Fruit fly (Drosophila melanogaster): ENCODE measurements around the gene elg1.

elg1 gene

dm6 chr3L:16146539-16146934, 14.7 kb downstream of the elg1 start (continued):
- TF ChIP-seq CG10366 (GFP tag; IDR thresholded peaks at IDR 0.05) (no peak), Xrp1 (GFP tag; IDR thresholded peaks at IDR 0.05) (no peak), en (GFP tag; optimal IDR thresholded peaks at IDR 0.05) (no peak), CG2889 (GFP tag; IDR thresholded peaks at IDR 0.05) (no peak), Bteb2 (GFP tag; optimal IDR thresholded peaks at IDR 0.05) (no peak), CG3163 (GFP tag; optimal IDR thresholded peaks at IDR 0.05) (no peak), CG8924 (tag; optimal IDR thresholded peaks at IDR 0.05) (peak; percentile 6), peb (GFP tag; IDR thresholded peaks at IDR 0.05) (no peak), CG13296 (GFP tag; optimal IDR thresholded peaks at IDR 0.05) (peak; percentile 34), CG11723 (GFP tag; optimal IDR thresholded peaks at IDR 0.05) (no peak), CTCF (GFP tag; optimal IDR thresholded peaks at IDR 0.05) (no peak), Drgx (GFP tag; IDR thresholded peaks at IDR 0.05) (no peak), ato (GFP tag; IDR thresholded peaks at IDR 0.05; ENCODE audit: partially characterized antibody) (no peak), Fer1 (GFP tag; optimal IDR thresholded peaks at IDR 0.05) (peak; percentile 71), gsb-n (tag; optimal IDR thresholded peaks at IDR 0.05) (no peak), HLHmδ (GFP tag; optimal IDR thresholded peaks at IDR 0.05) (no peak), crc (GFP tag; optimal IDR thresholded peaks at IDR 0.05) (no peak), hbn (GFP tag; IDR thresholded peaks at IDR 0.05; ENCODE audit: partially characterized antibody) (no peak), CG12071 (GFP tag; optimal IDR thresholded peaks at IDR 0.05) (no peak), jigr1 (GFP tag; IDR thresholded peaks at IDR 0.05) (no peak), sens (GFP tag) (no peak), usp (GFP tag; optimal IDR thresholded peaks at IDR 0.05) (no peak), Hey (tag; optimal IDR thresholded peaks at IDR 0.05) (no peak), CG10274 (GFP tag; optimal IDR thresholded peaks at IDR 0.05) (no peak), slp2 (GFP tag; optimal IDR thresholded peaks at IDR 0.05) (no peak), CG30431 (GFP tag; optimal IDR thresholded peaks at IDR 0.05) (no peak), CkIIα-i1 (GFP tag; IDR thresholded peaks at IDR 0.05) (no peak), vnd (GFP tag; IDR thresholded peaks at IDR 0.05; ENCODE audit: partially characterized antibody) (no peak), CG4617 (GFP tag; optimal IDR thresholded peaks at IDR 0.05; ENCODE audit: borderline replicate concordance) (no peak), Mrtf (GFP tag; IDR thresholded peaks at IDR 0.05) (no peak), Dref (GFP tag; IDR thresholded peaks at IDR 0.05) (no peak), Fer2 (tag; optimal IDR thresholded peaks at IDR 0.05) (peak; percentile 19), crol (GFP tag; IDR thresholded peaks at IDR 0.05) (no peak), CG17385 (GFP tag; optimal IDR thresholded peaks at IDR 0.05) (peak; percentile 21), CG13624 (GFP tag; optimal IDR thresholded peaks at IDR 0.05) (peak; percentile 28), Optix (GFP tag; IDR thresholded peaks at IDR 0.05) (no peak), CG9727 (GFP tag; optimal IDR thresholded peaks at IDR 0.05) (peak; percentile 50), emc (GFP tag; optimal IDR thresholded peaks at IDR 0.05) (no peak), nom (GFP tag; optimal IDR thresholded peaks at IDR 0.05) (no peak), gsb (GFP tag; IDR thresholded peaks at IDR 0.05) (peak; percentile 41; the same call in 1 of the 2 replicates), CG13894 (tag; optimal IDR thresholded peaks at IDR 0.05) (peak; percentile 45), Mes4 (GFP tag; optimal IDR thresholded peaks at IDR 0.05) (no peak), Myb (GFP tag; optimal IDR thresholded peaks at IDR 0.05) (no peak), MTF-1 (GFP tag; optimal IDR thresholded peaks at IDR 0.05; ENCODE audit: borderline replicate concordance) (no peak), CG6765 (GFP tag; optimal IDR thresholded peaks at IDR 0.05) (peak; percentile 33), insv (GFP tag; optimal IDR thresholded peaks at IDR 0.05) (no peak), Doc3 (GFP tag; IDR thresholded peaks at IDR 0.05; ENCODE audit: partially characterized antibody) (no peak), Max (GFP tag; optimal IDR thresholded peaks at IDR 0.05) (no peak), h (optimal IDR thresholded peaks at IDR 0.05) (no peak), CG17802 (tag; optimal IDR thresholded peaks at IDR 0.05) (no peak), Med (GFP tag) (peak; percentile 56), Hsf (GFP tag; optimal IDR thresholded peaks at IDR 0.05) (peak; percentile 23), Side (GFP tag; optimal IDR thresholded peaks at IDR 0.05) (no peak), row (GFP tag; IDR thresholded peaks at IDR 0.05) (peak; percentile 79)
